Fruit fly (Drosophila melanogaster) whole organism, adult: ENCODE measurements around the gene aop.

Experiments
- CG12768 ChIP-seq: fragments of 200-800 bp; sonication (Bioruptor generic); optimal IDR thresholded peaks from 2 replicates; lab custom pipeline; 2017; ENCODE audit warnings: missing biosample characterization, missing genetic modification characterization, mild to moderate bottlenecking, moderate library complexity, missing genetic modification reagents
- CG14711 ChIP-seq: fragments of 200-800 bp; sonication (Bioruptor generic); optimal IDR thresholded peaks from 2 replicates; lab custom pipeline; 2018; ENCODE audit warnings: missing biosample characterization, mild to moderate bottlenecking, missing genetic modification characterization, moderate library complexity
- CG1620 ChIP-seq: fragments of 200-800 bp; sonication (Bioruptor generic); optimal IDR thresholded peaks from 2 replicates; lab custom pipeline; 2016; ENCODE audit warnings: missing biosample characterization, missing genetic modification characterization
- CG7101 ChIP-seq: fragments of 200-800 bp; sonication (Bioruptor generic); optimal IDR thresholded peaks from 2 replicates; lab custom pipeline; 2018; ENCODE audit warnings: missing biosample characterization, mild to moderate bottlenecking, missing genetic modification characterization, moderate library complexity
- Crg-1 ChIP-seq: fragments of 200-800 bp; sonication (Bioruptor generic); optimal IDR thresholded peaks from 2 replicates; lab custom pipeline; 2016; ENCODE audit warnings: missing biosample characterization, missing genetic modification characterization
- Hr96 ChIP-seq: fragments of 200-800 bp; sonication (Bioruptor generic); optimal IDR thresholded peaks from 2 replicates; lab custom pipeline; 2016; ENCODE audit warnings: missing biosample characterization, missing genetic modification characterization
- Mnt ChIP-seq: fragments of 200-800 bp; sonication (Bioruptor generic); optimal IDR thresholded peaks from 2 replicates; lab custom pipeline; 2016; ENCODE audit warnings: missing biosample characterization, mild to moderate bottlenecking, missing genetic modification characterization
- cnc ChIP-seq, 2 experiments: fragments of >200 bp; optimal IDR thresholded peaks; 2 replicates each; lab custom pipeline; 2017
- kay ChIP-seq: fragments of 200-800 bp; sonication (Bioruptor generic); peaks from one replicate; lab custom pipeline; 2016; ENCODE audit warnings: missing biosample characterization, missing genetic modification characterization, borderline replicate concordance
- ovo ChIP-seq: fragments of 200-800 bp; sonication (Bioruptor generic); optimal IDR thresholded peaks from 2 replicates; lab custom pipeline; 2016; ENCODE audit warnings: missing biosample characterization, missing genetic modification characterization
- pad ChIP-seq: fragments of 200-800 bp; sonication (Bioruptor generic); optimal IDR thresholded peaks from 3 replicates; lab custom pipeline; 2017; ENCODE audit warnings: missing biosample characterization, missing genetic modification characterization, mild to moderate bottlenecking, moderate library complexity, missing genetic modification reagents
- tj ChIP-seq: fragments of 200-800 bp; sonication (Bioruptor generic); optimal IDR thresholded peaks from 3 replicates; lab custom pipeline; 2017; ENCODE audit warnings: missing biosample characterization, mild to moderate bottlenecking, missing genetic modification characterization, moderate library complexity

DNA sequence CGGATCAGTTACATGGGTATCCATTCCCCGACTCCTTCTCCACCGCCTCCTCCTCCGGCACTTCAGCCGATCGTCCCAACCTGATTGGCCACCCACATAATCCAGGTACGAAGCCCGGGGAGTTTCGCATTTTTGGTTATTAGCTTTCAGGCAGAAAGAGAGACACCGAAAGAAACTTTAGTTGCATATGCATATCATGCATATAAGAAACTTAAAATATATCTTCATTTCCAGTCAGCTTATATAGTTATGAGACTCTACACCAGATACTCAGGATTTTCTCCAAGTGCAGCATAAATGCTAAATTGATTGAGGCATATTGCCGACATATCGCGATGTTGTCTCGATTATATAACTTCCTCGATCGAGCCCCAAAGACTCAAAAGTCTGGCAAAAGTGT, 5.6 kb upstream of the aop start:
- TF ChIP-seq Mnt (GFP tag; lab: Kevin White, UChicago) (no peak), ovo (GFP tag; lab: Kevin White, UChicago) (no peak), kay (GFP tag; lab: Kevin White, UChicago) (no peak), Crg-1 (no peak), CG12768 (no peak), pad (no peak), CG7101 (no peak), CG1620 (GFP tag; lab: Kevin White, UChicago) (no peak), CG14711 (tag; lab: Kevin White, UChicago) (no peak), Hr96 (GFP tag; lab: Kevin White, UChicago) (no peak), tj (no peak), cnc (optimal IDR thresholded peaks at IDR 0.05; lab: Kevin White, UChicago) (no peak)
